Worm (Caenorhabditis elegans) whole organism, early embryonic: ENCODE results near the gene sgn-1.

ENCODE experiments used
- ceh-13 ChIP-seq: fragments of 200-800 bp; sonication (Bioruptor generic); optimal IDR thresholded peaks from 2 replicates; lab custom pipeline; 2018; ENCODE audit warnings: mild to moderate bottlenecking, missing genetic modification characterization, missing compliant biosample characterization
- flt-1 ChIP-seq: fragments of 200-800 bp; sonication (Bioruptor generic); IDR thresholded peaks from 2 replicates; pipeline ENCODE4 v1.3.6; 2022; ENCODE audit warnings: missing genetic modification characterization, missing compliant biosample characterization
- tra-4 ChIP-seq: sonication (generic microtip); optimal IDR thresholded peaks from 2 replicates; lab custom pipeline; 2017; ENCODE audit warnings: missing genetic modification characterization, missing compliant biosample characterization

DNA sequence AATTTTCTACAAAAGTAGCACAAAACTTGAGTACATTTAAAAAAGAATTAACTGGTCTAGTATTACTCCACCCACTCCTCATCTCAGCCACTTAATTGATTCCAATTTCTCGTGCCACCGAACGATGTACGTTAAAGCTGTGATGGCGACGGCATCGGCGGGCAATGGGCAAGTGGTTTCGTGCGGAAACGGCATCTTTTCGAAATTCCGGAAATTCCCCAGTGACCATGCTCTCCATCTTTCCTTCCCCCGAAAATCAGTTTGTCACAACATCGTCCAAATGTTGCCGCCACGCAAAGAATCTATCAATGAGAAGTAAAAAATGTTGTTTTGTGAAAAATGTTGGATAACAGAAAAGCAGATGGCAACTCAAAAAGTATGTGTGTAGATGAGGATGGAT lies 49.5 kb upstream of the sgn-1 start:
- TF ChIP-seq ceh-13 (GFP tag; lab: Kevin White, UChicago) (no peak), flt-1 (GFP tag; lab: Robert Waterston, UW) (no peak), tra-4 (no peak)
